Worm (Caenorhabditis elegans) whole organism, young adult: Measurements from ENCODE around the gene atf-8.
A peak's percentile ranks its signal among the peaks of the same experiment; 100 is the strongest.

Experiments
- B0261.1 ChIP-seq: sonication (generic microtip); optimal IDR thresholded peaks from 2 replicates; lab custom pipeline; 2016; ENCODE audit warnings: mild to moderate bottlenecking, missing genetic modification characterization, moderate library complexity, missing compliant biosample characterization
- D2030.7 ChIP-seq: fragments of 200-800 bp; sonication (Bioruptor generic); IDR thresholded peaks from 2 replicates; pipeline ENCODE4 v1.3.6; 2022; ENCODE audit warnings: missing genetic modification reagents, missing genetic modification characterization, missing compliant biosample characterization
- F10E7.11 ChIP-seq: sonication (generic microtip); optimal IDR thresholded peaks from 2 replicates; lab custom pipeline; 2017; ENCODE audit warnings: mild to moderate bottlenecking, missing genetic modification characterization, moderate library complexity, missing compliant biosample characterization
- F22D6.2 ChIP-seq: sonication (generic microtip); optimal IDR thresholded peaks from 2 replicates; lab custom pipeline; 2016; ENCODE audit warnings: mild to moderate bottlenecking, missing genetic modification characterization, missing compliant biosample characterization
- F23B12.7 ChIP-seq: sonication (generic microtip); optimal IDR thresholded peaks from 2 replicates; lab custom pipeline; 2017; ENCODE audit warnings: missing genetic modification characterization, mild to moderate bottlenecking, missing compliant biosample characterization, antibody characterized with exemption, moderate library complexity; ENCODE audit not compliant: insufficient read depth
- F33H1.4 ChIP-seq: fragments of 200-800 bp; sonication (Bioruptor generic); IDR thresholded peaks from 2 replicates; pipeline ENCODE4 v1.3.6; 2022; ENCODE audit warnings: missing genetic modification reagents, missing genetic modification characterization, missing compliant biosample characterization
- F37B4.10 ChIP-seq: fragments of 200-800 bp; sonication (Bioruptor generic); IDR thresholded peaks from 2 replicates; pipeline ENCODE4 v1.3.6; 2022; ENCODE audit warnings: missing genetic modification characterization, missing compliant biosample characterization
- F57C9.4 ChIP-seq: sonication (generic microtip); optimal IDR thresholded peaks from 2 replicates; lab custom pipeline; 2017; ENCODE audit warnings: mild to moderate bottlenecking, missing genetic modification characterization, missing compliant biosample characterization
- Y56A3A.18 ChIP-seq: fragments of 200-800 bp; sonication (Bioruptor generic); IDR thresholded peaks from 2 replicates; pipeline ENCODE4 v1.3.6; 2022; ENCODE audit warnings: missing genetic modification reagents, missing genetic modification characterization, missing compliant biosample characterization
- ama-1 ChIP-seq, 3 experiments: fragments of 150-350 bp in 1 of 3; sonication (generic microtip) in 2 of 3; optimal IDR thresholded peaks; 2 replicates each; lab custom pipeline; 2014 to 2018; ENCODE audit warnings: missing biosample characterization in 2 of 3, missing genetic modification characterization in 2 of 3, missing genetic modification reagents in 2 of 3
- aptf-2 ChIP-seq: fragments of 200-800 bp; sonication (Bioruptor generic); conservative IDR thresholded peaks from 2 replicates; pipeline ENCODE4 v1.3.6; 2022; ENCODE audit warnings: missing genetic modification reagents, missing genetic modification characterization, missing compliant biosample characterization
- atf-7 ChIP-seq: sonication (generic microtip); optimal IDR thresholded peaks from 2 replicates; lab custom pipeline; 2017; ENCODE audit warnings: mild to moderate bottlenecking, missing genetic modification characterization, missing compliant biosample characterization
- ceh-100 ChIP-seq: fragments of 200-800 bp; sonication (Bioruptor generic); IDR thresholded peaks from 2 replicates; pipeline ENCODE4 v1.3.6; 2022; ENCODE audit warnings: missing genetic modification reagents, missing genetic modification characterization, missing compliant biosample characterization
- ceh-40 ChIP-seq: fragments of 200-800 bp; sonication (Bioruptor generic); IDR thresholded peaks from 2 replicates; pipeline ENCODE4 v1.3.6; 2022; ENCODE audit warnings: missing genetic modification characterization, missing compliant biosample characterization
- ceh-91 ChIP-seq: fragments of 200-800 bp; sonication (Bioruptor generic); IDR thresholded peaks from 2 replicates; pipeline ENCODE4 v1.3.6; 2022; ENCODE audit warnings: missing genetic modification reagents, missing genetic modification characterization, missing compliant biosample characterization
- chd-7 ChIP-seq: sonication (generic microtip); optimal IDR thresholded peaks from 2 replicates; lab custom pipeline; 2016; ENCODE audit warnings: mild to moderate bottlenecking, missing genetic modification characterization, moderate library complexity, missing compliant biosample characterization
- dpl-1 ChIP-seq: fragments of 150-350 bp; optimal IDR thresholded peaks from 2 replicates; lab custom pipeline; 2014; ENCODE audit warnings: missing biosample characterization, missing genetic modification reagents, missing genetic modification characterization
- efl-1 ChIP-seq: fragments of 150-350 bp; optimal IDR thresholded peaks from 2 replicates; lab custom pipeline; 2014; ENCODE audit warnings: missing biosample characterization, missing genetic modification reagents, missing genetic modification characterization
- ekl-4 ChIP-seq: fragments of 200-800 bp; sonication (Bioruptor generic); IDR thresholded peaks from 2 replicates; pipeline ENCODE4 v1.3.6; 2022; ENCODE audit warnings: missing genetic modification reagents, missing genetic modification characterization, missing compliant biosample characterization
- fkh-3 ChIP-seq: sonication (generic microtip); optimal IDR thresholded peaks from 2 replicates; lab custom pipeline; 2016; ENCODE audit warnings: mild to moderate bottlenecking, missing genetic modification characterization, missing compliant biosample characterization
- him-1 ChIP-seq: sonication (generic microtip); optimal IDR thresholded peaks from 2 replicates; lab custom pipeline; 2016; ENCODE audit warnings: missing genotype, missing genetic modification reagents, missing genetic modification characterization, missing compliant biosample characterization
- hlh-12 ChIP-seq: sonication (generic microtip); optimal IDR thresholded peaks from 2 replicates; lab custom pipeline; 2016; ENCODE audit warnings: missing genetic modification characterization, missing compliant biosample characterization
- hlh-26 ChIP-seq: fragments of 200-800 bp; sonication (Bioruptor generic); conservative IDR thresholded peaks from 2 replicates; pipeline ENCODE4 v1.3.6; 2022; ENCODE audit warnings: missing genetic modification reagents, missing genetic modification characterization, missing compliant biosample characterization
- hrde-1 ChIP-seq: sonication (generic microtip); optimal IDR thresholded peaks from 2 replicates; lab custom pipeline; 2016; ENCODE audit warnings: missing genetic modification characterization, mild to moderate bottlenecking, missing compliant biosample characterization, moderate library complexity, missing genotype, missing genetic modification reagents, borderline replicate concordance
- hsf-1 ChIP-seq: fragments of 200-800 bp; sonication (Bioruptor generic); IDR thresholded peaks from 2 replicates; pipeline ENCODE4 v1.3.6; 2022; ENCODE audit warnings: missing genetic modification reagents, missing genetic modification characterization, missing compliant biosample characterization
- lin-35 ChIP-seq, 3 experiments: fragments of 150-350 bp in 2 of 3; sonication (generic microtip) in 1 of 3; optimal IDR thresholded peaks; 2 replicates each; lab custom pipeline; 2014 to 2018; ENCODE audit warnings: missing biosample characterization in 3 of 3, missing genetic modification characterization in 3 of 3, missing genetic modification reagents in 3 of 3
- lin-40 ChIP-seq: sonication (generic microtip); optimal IDR thresholded peaks from 2 replicates; lab custom pipeline; 2016; ENCODE audit warnings: missing genetic modification characterization, mild to moderate bottlenecking, missing compliant biosample characterization, missing genotype, missing genetic modification reagents
- lin-54 ChIP-seq: fragments of 200-800 bp; sonication (Bioruptor generic); optimal IDR thresholded peaks from 2 replicates; lab custom pipeline; 2018; ENCODE audit warnings: mild to moderate bottlenecking, missing genetic modification characterization, missing compliant biosample characterization
- lir-1 ChIP-seq: fragments of 200-800 bp; sonication (Bioruptor generic); conservative IDR thresholded peaks from 2 replicates; pipeline ENCODE4 v1.3.6; 2022; ENCODE audit warnings: missing genetic modification reagents, missing genetic modification characterization, missing compliant biosample characterization
- lsl-1 ChIP-seq: fragments of 200-800 bp; sonication (Bioruptor generic); optimal IDR thresholded peaks from 2 replicates; lab custom pipeline; 2018; ENCODE audit warnings: mild to moderate bottlenecking, missing genetic modification characterization, moderate library complexity, missing compliant biosample characterization
- madf-3 ChIP-seq: fragments of 200-800 bp; sonication (Bioruptor generic); IDR thresholded peaks from 2 replicates; pipeline ENCODE4 v1.3.6; 2022; ENCODE audit warnings: missing genetic modification reagents, missing genetic modification characterization, missing compliant biosample characterization
- madf-6 ChIP-seq: fragments of 200-800 bp; sonication (Bioruptor generic); IDR thresholded peaks from 2 replicates; pipeline ENCODE4 v1.3.6; 2022; ENCODE audit warnings: missing genetic modification reagents, missing genetic modification characterization, missing compliant biosample characterization
- madf-8 ChIP-seq: fragments of 200-800 bp; sonication (Bioruptor generic); conservative IDR thresholded peaks from 2 replicates; pipeline ENCODE4 v1.3.6; 2022; ENCODE audit warnings: missing genetic modification reagents, missing genetic modification characterization, missing compliant biosample characterization
- mes-4 ChIP-seq: sonication (generic microtip); optimal IDR thresholded peaks from 2 replicates; lab custom pipeline; 2016; ENCODE audit warnings: missing genotype, missing genetic modification characterization, missing compliant biosample characterization
- nhr-120 ChIP-seq: fragments of 200-800 bp; sonication (Bioruptor generic); IDR thresholded peaks from 2 replicates; pipeline ENCODE4 v1.3.6; 2022; ENCODE audit warnings: missing genetic modification characterization, missing compliant biosample characterization
- nhr-90 ChIP-seq: sonication (generic microtip); optimal IDR thresholded peaks from 2 replicates; lab custom pipeline; 2016; ENCODE audit warnings: missing genotype, mild to moderate bottlenecking, missing genetic modification characterization, missing compliant biosample characterization
- snpc-3.4 ChIP-seq: sonication (generic microtip); optimal IDR thresholded peaks from 2 replicates; lab custom pipeline; 2017; ENCODE audit warnings: missing genetic modification characterization, mild to moderate bottlenecking, missing compliant biosample characterization, antibody characterized with exemption, moderate library complexity, missing genotype, missing genetic modification reagents
- snpc-4 ChIP-seq, 5 experiments: fragments of 150-350 bp in 1 of 5; sonication (generic microtip) in 4 of 5; optimal IDR thresholded peaks; 2 replicates each; lab custom pipeline; 2014 to 2018; ENCODE audit warnings: missing genetic modification characterization in 5 of 5, missing biosample characterization in 3 of 5, antibody characterized with exemption in 2 of 5, mild to moderate bottlenecking in 2 of 5, missing compliant biosample characterization in 2 of 5, missing genotype in 2 of 5, moderate library complexity in 2 of 5, missing genetic modification reagents in 1 of 5
- somi-1 ChIP-seq: fragments of 200-800 bp; sonication (Bioruptor generic); optimal IDR thresholded peaks from 2 replicates; lab custom pipeline; 2018; ENCODE audit warnings: mild to moderate bottlenecking, missing genetic modification characterization, missing compliant biosample characterization
- sptf-2 ChIP-seq: fragments of 200-800 bp; sonication (Bioruptor generic); optimal IDR thresholded peaks from 2 replicates; lab custom pipeline; 2018; ENCODE audit warnings: mild to moderate bottlenecking, missing genetic modification characterization, missing compliant biosample characterization
- tbx-9 ChIP-seq: sonication (generic microtip); optimal IDR thresholded peaks from 2 replicates; lab custom pipeline; 2016; ENCODE audit warnings: borderline replicate concordance, missing genetic modification characterization, inconsistent platforms, missing compliant biosample characterization
- xnd-1 ChIP-seq: sonication (generic microtip); optimal IDR thresholded peaks from 2 replicates; lab custom pipeline; 2016; ENCODE audit warnings: missing genotype, missing genetic modification reagents, missing genetic modification characterization, missing compliant biosample characterization

atf-8 gene

DNA sequence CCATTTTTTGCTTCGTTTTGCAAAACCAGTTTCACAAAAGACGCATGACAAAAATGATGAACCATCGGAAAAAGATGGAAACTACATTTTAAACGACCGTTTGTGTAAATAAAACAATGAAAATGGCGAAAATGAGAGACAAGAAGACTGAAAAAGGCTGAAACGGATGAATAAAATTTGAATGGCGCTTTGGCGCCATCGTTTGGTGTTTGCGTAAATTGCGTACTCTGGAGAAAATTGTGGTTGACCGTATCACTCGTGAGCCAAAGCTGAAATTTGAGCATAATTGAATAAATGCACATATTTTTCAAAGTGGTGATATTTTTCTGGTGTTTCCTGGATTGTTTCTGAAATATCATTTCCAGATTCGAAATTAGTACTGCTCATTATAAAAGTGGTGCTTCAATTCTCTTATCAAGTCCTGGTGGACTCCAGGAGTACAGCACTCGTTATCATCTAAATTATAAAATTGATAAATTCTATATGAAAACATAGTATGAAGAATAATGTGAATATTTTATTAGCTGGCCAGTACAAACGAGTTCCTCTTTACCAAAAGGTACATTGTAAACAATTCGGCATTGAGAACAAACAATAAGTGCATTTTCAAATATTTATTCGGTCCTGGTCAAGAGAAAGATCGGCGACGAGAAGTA is 4.0 kb upstream of the atf-8 start:
- TF ChIP-seq dpl-1 (GFP tag; lab: Kevin White, UChicago) (peak; percentile 54), lir-1 (no peak), ceh-91 (0 out of 2 replicates have a peak, but pooled peaks have one; percentile 18), efl-1 (peak; percentile 89), madf-6 (GFP tag; lab: Robert Waterston, UW) (peak; percentile 48; the same call in 1 of the 2 replicates), lin-40 (tag; lab: Kevin White, UChicago) (no peak), D2030.7 (peak; percentile 39; the same call in 1 of the 2 replicates), tbx-9 (tag; lab: Kevin White, UChicago) (no peak), madf-8 (peak; percentile 29; the same call in 1 of the 2 replicates), lin-54 (GFP tag; lab: Kevin White, UChicago) (peak; percentile 19), lsl-1 (peak; percentile 57), F33H1.4 (GFP tag; lab: Robert Waterston, UW) (0 out of 2 replicates have a peak, but pooled peaks have one; percentile 19), F10E7.11 (tag; lab: Kevin White, UChicago) (no peak)
- TF ChIP-seq, all 124 proteins: peak for 9

DNA sequence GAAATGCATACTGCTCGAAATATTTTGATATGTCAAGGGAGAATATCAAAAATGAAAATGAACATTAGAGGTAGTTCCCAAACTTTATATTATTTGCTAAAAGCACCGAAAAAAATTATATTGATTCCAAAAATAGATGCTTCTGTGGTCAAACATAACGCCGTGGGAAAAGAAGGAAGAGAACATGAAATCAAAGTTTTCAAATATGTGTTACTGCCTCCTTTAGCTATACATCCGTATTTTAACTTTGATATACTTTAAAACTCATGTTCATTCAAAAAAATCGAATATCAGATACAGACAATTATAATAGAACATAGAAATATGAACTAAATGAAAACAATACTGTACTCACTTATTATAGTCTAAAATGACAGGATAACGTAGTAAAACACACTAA is 2.0 kb upstream of the atf-8 start, which contains the start of gene Y38A10A.11:
Gene Y38A10A.11, minus strand, starts transcription at position 101 of the 400 bp plus-strand sequence.
- no peak for TF ChIP-seq ekl-4
- TF ChIP-seq him-1 (tag; lab: Kevin White, UChicago) = no peak
- no peak for TF ChIP-seq snpc-3.4
- no peak for TF ChIP-seq B0261.1 (tag; lab: Kevin White, UChicago)
- TF ChIP-seq F37B4.10 (GFP tag; lab: Robert Waterston, UW) = no peak
- no peak for TF ChIP-seq hrde-1
- TF ChIP-seq somi-1 = no peak
- no peak for TF ChIP-seq hlh-26 (GFP tag; lab: Robert Waterston, UW)
- TF ChIP-seq ceh-100 (GFP tag; lab: Robert Waterston, UW) = no peak
- TF ChIP-seq nhr-90 = no peak
- no peak for TF ChIP-seq F57C9.4 (tag; lab: Kevin White, UChicago)
- TF ChIP-seq ceh-40 (GFP tag; lab: Robert Waterston, UW) = no peak
- TF ChIP-seq lin-54 (GFP tag; lab: Kevin White, UChicago) = no peak

DNA sequence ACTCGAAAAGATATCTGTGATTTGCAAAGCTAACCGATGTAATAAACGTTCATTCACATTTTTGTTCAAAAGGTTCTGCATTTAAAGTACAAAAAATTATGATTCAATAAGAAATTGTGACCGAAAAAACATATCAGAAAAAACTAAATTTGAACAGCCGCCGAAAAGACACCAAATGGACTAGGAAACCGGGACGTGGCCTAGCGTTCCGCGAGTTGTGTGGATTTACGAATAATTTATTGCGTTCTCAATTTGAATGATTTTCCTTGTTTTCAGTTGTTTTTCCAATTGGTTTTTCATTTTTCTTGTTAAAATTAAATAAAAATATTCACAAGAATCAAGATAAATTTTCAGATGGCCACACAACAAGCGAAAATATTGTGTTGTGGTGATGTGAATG is 2.1 kb downstream of the atf-8 start, which contains the start of gene cwf-19L1:
Gene cwf-19L1, plus strand, starts transcription at position 355 of the 400 bp plus-strand sequence.
- TF ChIP-seq aptf-2 (GFP tag; lab: Robert Waterston, UW) (no peak), lin-54 (GFP tag; lab: Kevin White, UChicago) (peak; percentile 91), hsf-1 (GFP tag; lab: Robert Waterston, UW) (no peak), F33H1.4 (GFP tag; lab: Robert Waterston, UW) (peak; percentile 29; the same call in 1 of the 2 replicates), snpc-3.4 (peak; percentile 40), nhr-120 (no peak), F22D6.2 (tag; lab: Kevin White, UChicago) (no peak), B0261.1 (tag; lab: Kevin White, UChicago) (no peak), chd-7 (tag; lab: Kevin White, UChicago) (no peak), tbx-9 (tag; lab: Kevin White, UChicago) (no peak), mes-4 (tag; lab: Kevin White, UChicago) (no peak), fkh-3 (tag; lab: Kevin White, UChicago) (no peak), F10E7.11 (tag; lab: Kevin White, UChicago) (no peak), ama-1 (optimal IDR thresholded peaks at IDR 0.05; lab: Kevin White, UChicago) (no peak), ama-1 (GFP tag; optimal IDR thresholded peaks at IDR 0.05; lab: Kevin White, UChicago) (no peak), xnd-1 (tag; lab: Kevin White, UChicago) (no peak), F23B12.7 (tag; lab: Kevin White, UChicago) (peak; percentile 17), sptf-2 (no peak), dpl-1 (GFP tag; lab: Kevin White, UChicago) (peak; percentile 65), lin-40 (tag; lab: Kevin White, UChicago) (no peak), atf-7 (tag; lab: Kevin White, UChicago) (no peak), snpc-4 (GFP tag; optimal IDR thresholded peaks at IDR 0.05; lab: Kevin White, UChicago) (no peak), snpc-4 (tag; optimal IDR thresholded peaks at IDR 0.05; lab: Kevin White, UChicago) (no peak), Y56A3A.18 (no peak), lin-35 (GFP tag; optimal IDR thresholded peaks at IDR 0.05; lab: Kevin White, UChicago) (peak in 1 of 3 experiments; percentile 80), madf-8 (no peak), madf-3 (GFP tag; lab: Robert Waterston, UW) (no peak), ceh-40 (GFP tag; lab: Robert Waterston, UW) (no peak), D2030.7 (0 out of 2 replicates have a peak, but pooled peaks have one; percentile 22), hlh-12 (tag; lab: Kevin White, UChicago) (no peak)
